Fruit fly (Drosophila melanogaster) Kc167 (cell line): ENCODE results near the gene sxe2.

Source experiments
- Myc ChIP-seq: fragments of >200 bp; optimal IDR thresholded peaks from 2 replicates; lab custom pipeline; 2017; ENCODE audit warnings: missing external identifiers
- insv ChIP-seq: fragments of >200 bp; optimal IDR thresholded peaks from 3 replicates; lab custom pipeline; 2018; ENCODE audit warnings: missing external identifiers
- ttk ChIP-seq: sonication (Bioruptor generic); optimal IDR thresholded peaks from 2 replicates; lab custom pipeline; 2017; ENCODE audit warnings: missing external identifiers

- TF ChIP-seq Myc (lab: Kevin White, UChicago) (no peak), insv (lab: Kevin White, UChicago) (no peak), ttk (lab: Kevin White, UChicago) (no peak)
Observed at dm6 chr3R:16038049-16038448, 45.6 kb upstream of the sxe2 start.
